Fruit fly (Drosophila melanogaster): Measurements from ENCODE around the gene CG18809.
A peak's percentile ranks its signal among the peaks of the same experiment; 100 is the strongest.

CG18809 gene

dm6 chrX:19784875-19785274, 40.7 kb upstream of the CG18809 start (continued):
- TF ChIP-seq mam (GFP tag; optimal IDR thresholded peaks at IDR 0.05): peak; percentile 29
- TF ChIP-seq Stat92E (GFP tag; optimal IDR thresholded peaks at IDR 0.05): no peak
- peak; percentile 22 for TF ChIP-seq Ssrp (tag; optimal IDR thresholded peaks at IDR 0.05)
- TF ChIP-seq amos (GFP tag; IDR thresholded peaks at IDR 0.05; ENCODE audit: partially characterized antibody): no peak
- TF ChIP-seq wor (GFP tag; IDR thresholded peaks at IDR 0.05): no peak
- TF ChIP-seq CG3065 (GFP tag; optimal IDR thresholded peaks at IDR 0.05): no peak
- TF ChIP-seq CG13287 (GFP tag; IDR thresholded peaks at IDR 0.05; ENCODE audit: partially characterized antibody): no peak
- no peak for TF ChIP-seq pb (GFP tag; optimal IDR thresholded peaks at IDR 0.05)
- no peak for TF ChIP-seq Drgx (GFP tag; IDR thresholded peaks at IDR 0.05)
- TF ChIP-seq zen (tag; optimal IDR thresholded peaks at IDR 0.05): peak; percentile 23
- peak; percentile 19; the same call in 1 of the 2 replicates for TF ChIP-seq sisA (GFP tag; IDR thresholded peaks at IDR 0.05)
- no peak for TF ChIP-seq CG17612 (GFP tag; IDR thresholded peaks at IDR 0.05)
- no peak for TF ChIP-seq ato (GFP tag; IDR thresholded peaks at IDR 0.05; ENCODE audit: partially characterized antibody)
- TF ChIP-seq tx (GFP tag; optimal IDR thresholded peaks at IDR 0.05): no peak
- no peak for TF ChIP-seq rib (GFP tag; IDR thresholded peaks at IDR 0.05)
- peak; percentile 12 for TF ChIP-seq D19A (tag; optimal IDR thresholded peaks at IDR 0.05)
- TF ChIP-seq exex (tag; optimal IDR thresholded peaks at IDR 0.05): no peak
- no peak for TF ChIP-seq slou (GFP tag; optimal IDR thresholded peaks at IDR 0.05)
- TF ChIP-seq CG10959 (GFP tag; IDR thresholded peaks at IDR 0.05): no peak
- no peak for TF ChIP-seq Fer2 (tag; optimal IDR thresholded peaks at IDR 0.05)
- no peak for TF ChIP-seq CG30020 (tag; optimal IDR thresholded peaks at IDR 0.05)
- no peak; the same call in 2 of the 3 replicates for TF ChIP-seq ken (GFP tag; IDR thresholded peaks at IDR 0.05)
- peak; percentile 34 for TF ChIP-seq Blimp-1 (GFP tag; optimal IDR thresholded peaks at IDR 0.05)
- no peak for TF ChIP-seq CG3281 (GFP tag; optimal IDR thresholded peaks at IDR 0.05)
- no peak for TF ChIP-seq HLH54F (GFP tag; optimal IDR thresholded peaks at IDR 0.05)
- TF ChIP-seq Poxn (GFP tag; IDR thresholded peaks at IDR 0.05): no peak
- TF ChIP-seq bsh (GFP tag; optimal IDR thresholded peaks at IDR 0.05): peak in 1 of 2 experiments; percentile 46
- TF ChIP-seq CG2889 (GFP tag; IDR thresholded peaks at IDR 0.05): no peak
- TF ChIP-seq pum (GFP tag; optimal IDR thresholded peaks at IDR 0.05): peak; percentile 21
- TF ChIP-seq Optix (GFP tag; IDR thresholded peaks at IDR 0.05): no peak
- no peak for TF ChIP-seq CG1792 (GFP tag; optimal IDR thresholded peaks at IDR 0.05)
- TF ChIP-seq CG4424 (GFP tag; optimal IDR thresholded peaks at IDR 0.05): peak; percentile 10
- TF ChIP-seq sd (tag; optimal IDR thresholded peaks at IDR 0.05): no peak
- TF ChIP-seq row (GFP tag; IDR thresholded peaks at IDR 0.05): peak; percentile 56; the same call in 2 of the 3 replicates
- no peak for TF ChIP-seq crc (GFP tag; optimal IDR thresholded peaks at IDR 0.05)
- no peak for TF ChIP-seq kay (GFP tag; optimal IDR thresholded peaks at IDR 0.05)
- peak; percentile 35 for TF ChIP-seq unpg (GFP tag; optimal IDR thresholded peaks at IDR 0.05)
- TF ChIP-seq CG5953 (GFP tag; IDR thresholded peaks at IDR 0.05): no peak
- TF ChIP-seq CG4360 (GFP tag; IDR thresholded peaks at IDR 0.05): no peak
- TF ChIP-seq chn (GFP tag; optimal IDR thresholded peaks at IDR 0.05): peak; percentile 2
- TF ChIP-seq zen2 (GFP tag; IDR thresholded peaks at IDR 0.05; ENCODE audit: partially characterized antibody): no peak
- peak; percentile 56 for TF ChIP-seq CG11504 (tag; optimal IDR thresholded peaks at IDR 0.05)
- no peak for TF ChIP-seq CG11695 (GFP tag; IDR thresholded peaks at IDR 0.05)
- no peak for TF ChIP-seq CG10654 (GFP tag; optimal IDR thresholded peaks at IDR 0.05)
- TF ChIP-seq CG8089 (GFP tag; optimal IDR thresholded peaks at IDR 0.05): no peak
- no peak for TF ChIP-seq bbx (GFP tag; IDR thresholded peaks at IDR 0.05; ENCODE audit: partially characterized antibody)
- TF ChIP-seq cg (GFP tag; optimal IDR thresholded peaks at IDR 0.05): no peak
- no peak for TF ChIP-seq CG15696 (tag; optimal IDR thresholded peaks at IDR 0.05)
- TF ChIP-seq CG12071 (GFP tag; optimal IDR thresholded peaks at IDR 0.05): no peak
- TF ChIP-seq Bteb2 (GFP tag; optimal IDR thresholded peaks at IDR 0.05): no peak
- no peak for TF ChIP-seq sug (tag; optimal IDR thresholded peaks at IDR 0.05)

Data from whole organism, embryonic.